Worm (Caenorhabditis elegans) whole organism, L3 larva: Measurements from ENCODE around the gene rheb-1.

ENCODE experiments used
- R02D3.7 ChIP-seq: fragments of 150-350 bp; optimal IDR thresholded peaks from 2 replicates; lab custom pipeline; 2014; ENCODE audit warnings: missing biosample characterization, missing genetic modification characterization
- ZK546.5 ChIP-seq: sonication (generic microtip); optimal IDR thresholded peaks from 2 replicates; lab custom pipeline; 2017; ENCODE audit warnings: missing biosample characterization, missing genetic modification characterization
- aly-2 ChIP-seq: fragments of 150-350 bp; optimal IDR thresholded peaks from 2 replicates; lab custom pipeline; 2014; ENCODE audit warnings: missing biosample characterization, missing genetic modification characterization
- ama-1 ChIP-seq: fragments of 150-350 bp; optimal IDR thresholded peaks from 2 replicates; lab custom pipeline; 2018
- ceh-16 ChIP-seq: sonication (generic microtip); optimal IDR thresholded peaks from 2 replicates; lab custom pipeline; 2017; ENCODE audit warnings: missing biosample characterization, missing genetic modification characterization
- ceh-28 ChIP-seq: fragments of 150-350 bp; optimal IDR thresholded peaks from 2 replicates; lab custom pipeline; 2014; ENCODE audit warnings: missing biosample characterization, missing genetic modification reagents, missing genetic modification characterization
- ceh-82 ChIP-seq: fragments of 150-350 bp; optimal IDR thresholded peaks from 2 replicates; lab custom pipeline; 2014; ENCODE audit warnings: missing biosample characterization, missing genetic modification characterization
- ceh-9 ChIP-seq: sonication (generic microtip); optimal IDR thresholded peaks from 2 replicates; lab custom pipeline; 2018; ENCODE audit warnings: missing biosample characterization, missing genetic modification characterization
- daf-12 ChIP-seq: fragments of 150-350 bp; optimal IDR thresholded peaks from 2 replicates; lab custom pipeline; 2014; ENCODE audit warnings: missing biosample characterization, missing genetic modification reagents, missing genetic modification characterization
- egl-27 ChIP-seq: sonication (generic microtip); optimal IDR thresholded peaks from 4 replicates; lab custom pipeline; 2017; ENCODE audit warnings: missing biosample characterization, missing genetic modification reagents, missing genetic modification characterization
- egl-5 ChIP-seq: fragments of 150-350 bp; optimal IDR thresholded peaks from 2 replicates; lab custom pipeline; 2017; ENCODE audit warnings: missing biosample characterization, missing genetic modification reagents, missing genetic modification characterization, inconsistent platforms
- elt-1 ChIP-seq: fragments of 150-350 bp; optimal IDR thresholded peaks from 2 replicates; lab custom pipeline; 2014; ENCODE audit warnings: missing biosample characterization, missing genetic modification characterization
- elt-2 ChIP-seq: sonication (generic microtip); optimal IDR thresholded peaks from 2 replicates; lab custom pipeline; 2016; ENCODE audit warnings: missing genetic modification reagents, mild to moderate bottlenecking, missing genetic modification characterization, missing compliant biosample characterization
- eor-1 ChIP-seq, 2 experiments: fragments of 150-350 bp; optimal IDR thresholded peaks; 2 replicates each; lab custom pipeline; 2014 to 2018; ENCODE audit warnings: missing biosample characterization in 2 of 2, missing genetic modification characterization in 2 of 2
- fkh-10 ChIP-seq: sonication (generic microtip); optimal IDR thresholded peaks from 2 replicates; lab custom pipeline; 2017; ENCODE audit warnings: missing biosample characterization, missing genetic modification reagents, missing genetic modification characterization
- fkh-2 ChIP-seq: fragments of 150-350 bp; optimal IDR thresholded peaks from 2 replicates; lab custom pipeline; 2014; ENCODE audit warnings: missing biosample characterization, missing genetic modification reagents, missing genetic modification characterization
- hmg-11 ChIP-seq: sonication (generic microtip); optimal IDR thresholded peaks from 2 replicates; lab custom pipeline; 2016; ENCODE audit warnings: missing genetic modification characterization, missing compliant biosample characterization
- jun-1 ChIP-seq: fragments of 150-350 bp; optimal IDR thresholded peaks from 2 replicates; lab custom pipeline; 2014; ENCODE audit warnings: missing biosample characterization, missing genetic modification reagents, missing genetic modification characterization
- lin-15B ChIP-seq: fragments of 150-350 bp; optimal IDR thresholded peaks from 2 replicates; lab custom pipeline; 2014; ENCODE audit warnings: missing biosample characterization, missing genetic modification characterization
- lin-39 ChIP-seq: fragments of 150-350 bp; optimal IDR thresholded peaks from 2 replicates; lab custom pipeline; 2018; ENCODE audit warnings: missing biosample characterization, missing genetic modification reagents, missing genetic modification characterization
- lsy-12 ChIP-seq: sonication (generic microtip); optimal IDR thresholded peaks from 2 replicates; lab custom pipeline; 2016; ENCODE audit warnings: mild to moderate bottlenecking, missing genetic modification characterization, missing compliant biosample characterization
- nhr-11 ChIP-seq: fragments of 150-350 bp; optimal IDR thresholded peaks from 2 replicates; lab custom pipeline; 2014; ENCODE audit warnings: missing biosample characterization, missing genetic modification characterization
- nhr-12 ChIP-seq: fragments of 150-350 bp; optimal IDR thresholded peaks from 2 replicates; lab custom pipeline; 2014; ENCODE audit warnings: missing biosample characterization, missing genetic modification characterization
- nhr-23 ChIP-seq: fragments of 150-350 bp; optimal IDR thresholded peaks from 2 replicates; lab custom pipeline; 2014; ENCODE audit warnings: missing biosample characterization, missing genetic modification reagents, missing genetic modification characterization
- nhr-237 ChIP-seq: fragments of 150-350 bp; optimal IDR thresholded peaks from 2 replicates; lab custom pipeline; 2014; ENCODE audit warnings: missing biosample characterization, missing genetic modification characterization
- nhr-25 ChIP-seq: sonication (generic microtip); optimal IDR thresholded peaks from 2 replicates; lab custom pipeline; 2017; ENCODE audit warnings: missing biosample characterization, missing genetic modification characterization
- nhr-43 ChIP-seq: sonication (generic microtip); optimal IDR thresholded peaks from 2 replicates; lab custom pipeline; 2016; ENCODE audit warnings: mild to moderate bottlenecking, missing genetic modification characterization, missing compliant biosample characterization; ENCODE audit not compliant: poor library complexity, severe bottlenecking
- nhr-67 ChIP-seq: fragments of 150-350 bp; optimal IDR thresholded peaks from 2 replicates; lab custom pipeline; 2014; ENCODE audit warnings: missing biosample characterization, missing genetic modification characterization
- nhr-76 ChIP-seq: fragments of 150-350 bp; sonication (generic microtip); optimal IDR thresholded peaks from 5 replicates; lab custom pipeline; 2014; ENCODE audit warnings: missing biosample characterization, missing genetic modification characterization
- nhr-77 ChIP-seq: fragments of 150-350 bp; optimal IDR thresholded peaks from 2 replicates; lab custom pipeline; 2014; ENCODE audit warnings: missing biosample characterization, missing genetic modification characterization
- pha-4 ChIP-seq: fragments of 150-350 bp; optimal IDR thresholded peaks from 2 replicates; lab custom pipeline; 2014; ENCODE audit warnings: missing biosample characterization, missing genetic modification reagents, missing genetic modification characterization
- pqm-1 ChIP-seq: fragments of 150-350 bp; optimal IDR thresholded peaks from 2 replicates; lab custom pipeline; 2017; ENCODE audit warnings: missing biosample characterization, missing genetic modification characterization, inconsistent platforms
- sea-2 ChIP-seq: fragments of 150-350 bp; sonication (generic microtip); optimal IDR thresholded peaks from 4 replicates; lab custom pipeline; 2014; ENCODE audit warnings: missing biosample characterization, missing genetic modification reagents, missing genetic modification characterization
- skn-1 ChIP-seq: fragments of 150-350 bp; optimal IDR thresholded peaks from 2 replicates; lab custom pipeline; 2014; ENCODE audit warnings: missing biosample characterization, missing genetic modification characterization
- snpc-4 ChIP-seq: fragments of 150-350 bp; optimal IDR thresholded peaks from 2 replicates; lab custom pipeline; 2014; ENCODE audit warnings: missing biosample characterization, missing genetic modification characterization
- tbx-2 ChIP-seq: sonication (generic microtip); optimal IDR thresholded peaks from 2 replicates; lab custom pipeline; 2016; ENCODE audit warnings: mild to moderate bottlenecking, missing genetic modification characterization, missing compliant biosample characterization
- zag-1 ChIP-seq: fragments of 150-350 bp; optimal IDR thresholded peaks from 2 replicates; lab custom pipeline; 2014; ENCODE audit warnings: missing biosample characterization, missing genetic modification characterization
- ztf-11 ChIP-seq: fragments of 150-350 bp; optimal IDR thresholded peaks from 2 replicates; lab custom pipeline; 2014; ENCODE audit warnings: missing biosample characterization, missing genetic modification characterization
- ztf-4 ChIP-seq: fragments of 150-350 bp; optimal IDR thresholded peaks from 2 replicates; lab custom pipeline; 2014; ENCODE audit warnings: missing biosample characterization, missing genetic modification characterization

The rheb-1 gene

DNA sequence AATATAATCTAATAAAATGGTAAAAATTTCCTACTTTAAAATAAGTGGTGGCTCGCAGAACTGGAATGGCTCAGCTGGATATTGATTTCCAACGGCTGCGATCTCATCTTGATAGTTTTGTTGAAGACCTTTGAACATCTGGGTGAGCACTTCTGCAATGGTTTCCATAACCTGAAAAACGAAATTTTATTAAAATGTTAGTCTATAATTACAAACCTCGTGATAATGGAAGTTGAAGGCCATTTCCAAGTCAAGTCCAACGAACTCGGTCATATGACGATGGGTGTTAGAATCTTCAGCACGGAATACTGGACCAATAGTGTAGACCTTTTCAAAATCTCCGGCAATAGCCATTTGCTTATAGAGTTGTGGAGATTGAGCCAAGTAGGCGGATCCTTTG, 34.0 kb upstream of the rheb-1 start:
- no peak for TF ChIP-seq ceh-82 (tag; lab: Kevin White, UChicago)
- TF ChIP-seq eor-1 (tag; optimal IDR thresholded peaks at IDR 0.05; lab: Kevin White, UChicago), result no peak
- no peak for TF ChIP-seq nhr-76 (tag; lab: Kevin White, UChicago)
- TF ChIP-seq ceh-16 (tag; lab: Kevin White, UChicago), result no peak
- no peak for TF ChIP-seq ZK546.5 (tag; lab: Kevin White, UChicago)
- TF ChIP-seq snpc-4, result no peak
- no peak for TF ChIP-seq lsy-12 (tag; lab: Kevin White, UChicago)
- TF ChIP-seq ceh-9 (tag; lab: Kevin White, UChicago), result no peak
- TF ChIP-seq zag-1 (tag; lab: Kevin White, UChicago), result no peak
- TF ChIP-seq aly-2 (tag; lab: Kevin White, UChicago), result no peak
- TF ChIP-seq sea-2 (GFP tag; lab: Kevin White, UChicago), result no peak
- no peak for TF ChIP-seq ama-1
- no peak for TF ChIP-seq ztf-4 (tag; lab: Kevin White, UChicago)
- no peak for TF ChIP-seq nhr-77 (tag; lab: Kevin White, UChicago)
- TF ChIP-seq elt-2 (tag; lab: Kevin White, UChicago), result no peak
- TF ChIP-seq R02D3.7 (tag; lab: Kevin White, UChicago), result no peak
- TF ChIP-seq ztf-11 (tag; lab: Kevin White, UChicago), result no peak
- TF ChIP-seq skn-1 (tag; lab: Kevin White, UChicago), result no peak
- TF ChIP-seq nhr-237, result no peak

DNA sequence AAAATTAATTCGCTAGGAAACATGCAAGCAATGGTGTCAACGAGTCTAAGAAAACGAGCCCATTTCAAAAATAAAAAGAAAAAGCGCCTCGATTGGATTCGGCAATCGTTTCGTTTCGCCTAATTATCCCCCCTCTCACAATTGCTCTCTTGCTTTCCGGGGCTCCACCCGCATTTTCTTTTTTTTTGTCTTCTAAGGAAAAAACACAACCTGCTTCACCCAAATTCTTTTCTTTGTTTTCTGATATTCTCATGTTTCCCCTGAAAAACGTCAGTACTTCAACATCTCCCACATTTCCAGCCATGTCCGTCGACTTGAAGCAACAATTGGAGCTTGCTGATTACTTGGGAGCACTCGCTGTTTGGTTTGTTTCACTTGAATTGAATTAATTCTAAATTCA, 32.6 kb upstream of the rheb-1 start, which contains the start of gene nlp-36:
nlp-36 (plus strand) TSS at position 301 of the 400 bp plus-strand sequence.
- no peak for TF ChIP-seq nhr-43
- no peak for TF ChIP-seq lsy-12 (tag; lab: Kevin White, UChicago)
- no peak for TF ChIP-seq ceh-28 (tag; lab: Kevin White, UChicago)
- no peak for TF ChIP-seq ztf-4 (tag; lab: Kevin White, UChicago)
- TF ChIP-seq nhr-23 (tag; lab: Kevin White, UChicago), result no peak
- no peak for TF ChIP-seq nhr-25
- no peak for TF ChIP-seq nhr-237
- TF ChIP-seq skn-1 (tag; lab: Kevin White, UChicago), result no peak
- no peak for TF ChIP-seq pqm-1 (tag; lab: Kevin White, UChicago)

DNA sequence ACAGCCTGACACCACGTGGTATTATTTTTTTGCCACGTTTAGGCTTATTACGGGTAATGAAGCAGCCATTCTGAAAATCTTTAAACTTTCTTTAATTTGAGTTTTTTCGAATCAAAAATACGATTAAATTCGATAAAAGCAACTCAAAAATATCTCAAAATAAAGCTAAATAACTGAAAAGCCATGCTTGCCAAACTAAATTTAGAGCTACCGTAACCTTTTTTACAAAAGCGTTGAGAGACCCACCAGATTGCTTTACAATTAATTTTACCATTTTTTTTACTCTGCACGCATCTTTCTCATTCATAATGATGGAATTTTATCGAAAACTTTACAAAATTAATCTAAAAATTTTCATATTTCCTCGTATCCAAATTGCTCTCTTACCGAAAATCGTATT, 32.2 kb upstream of the rheb-1 start:
- TF ChIP-seq ama-1 (no peak), lin-39 (tag; lab: Kevin White, UChicago) (no peak), nhr-77 (tag; lab: Kevin White, UChicago) (no peak), pqm-1 (tag; lab: Kevin White, UChicago) (no peak), nhr-12 (tag; lab: Kevin White, UChicago) (no peak), lsy-12 (tag; lab: Kevin White, UChicago) (no peak), ceh-28 (tag; lab: Kevin White, UChicago) (no peak), elt-1 (no peak), nhr-11 (tag; lab: Kevin White, UChicago) (no peak), ceh-16 (tag; lab: Kevin White, UChicago) (no peak), zag-1 (tag; lab: Kevin White, UChicago) (no peak), nhr-43 (no peak), egl-27 (tag; lab: Kevin White, UChicago) (no peak), elt-2 (tag; lab: Kevin White, UChicago) (no peak), fkh-10 (no peak), nhr-67 (tag; lab: Kevin White, UChicago) (no peak)

DNA sequence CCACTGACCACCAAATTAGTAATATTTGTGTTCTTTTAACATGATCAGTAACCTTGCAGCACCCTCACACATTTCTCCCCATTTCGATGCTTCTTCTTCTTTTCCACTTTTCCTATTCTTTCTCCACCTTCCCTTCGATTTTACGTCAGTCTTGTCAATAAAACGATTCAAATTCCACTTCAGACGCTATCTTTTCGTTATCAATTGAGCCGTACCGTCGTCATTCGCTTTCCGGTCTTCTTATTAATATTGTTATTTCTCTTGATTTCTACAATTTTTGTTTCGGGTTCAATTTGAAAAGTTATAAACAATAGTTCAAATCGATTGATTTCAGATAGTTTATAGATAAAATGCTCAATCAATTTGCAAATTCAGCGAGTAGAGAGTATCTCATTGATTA, 31.6 kb upstream of the rheb-1 start:
- TF ChIP-seq ztf-11 (tag; lab: Kevin White, UChicago) (no peak), jun-1 (tag; lab: Kevin White, UChicago) (peak; percentile 10), egl-5 (tag; lab: Kevin White, UChicago) (no peak), nhr-237 (no peak), fkh-2 (tag; lab: Kevin White, UChicago) (no peak), pqm-1 (tag; lab: Kevin White, UChicago) (peak; percentile 87), ZK546.5 (tag; lab: Kevin White, UChicago) (no peak), ama-1 (no peak), ceh-9 (tag; lab: Kevin White, UChicago) (no peak), elt-1 (no peak), lin-15B (tag; lab: Kevin White, UChicago) (no peak), daf-12 (tag; lab: Kevin White, UChicago) (no peak), ceh-28 (tag; lab: Kevin White, UChicago) (peak; percentile 7), tbx-2 (no peak), lin-39 (tag; lab: Kevin White, UChicago) (no peak), hmg-11 (tag; lab: Kevin White, UChicago) (no peak), R02D3.7 (tag; lab: Kevin White, UChicago) (no peak), elt-2 (tag; lab: Kevin White, UChicago) (peak; percentile 81), pha-4 (tag; lab: Kevin White, UChicago) (peak; percentile 72)
